Fruit fly (Drosophila melanogaster): ENCODE measurements around the gene nonA-l.

- TF ChIP-seq CG8478 (optimal IDR thresholded peaks at IDR 0.05) = no peak
- no peak for TF ChIP-seq CTCF (optimal IDR thresholded peaks at IDR 0.05)
These were observed 33.2 kb downstream of the nonA-l start for dm6 chr3R:16673184-16673583.

Measured in S2 (cell line).